Fruit fly (Drosophila melanogaster): ENCODE results near the gene stg.

stg gene

DNA sequence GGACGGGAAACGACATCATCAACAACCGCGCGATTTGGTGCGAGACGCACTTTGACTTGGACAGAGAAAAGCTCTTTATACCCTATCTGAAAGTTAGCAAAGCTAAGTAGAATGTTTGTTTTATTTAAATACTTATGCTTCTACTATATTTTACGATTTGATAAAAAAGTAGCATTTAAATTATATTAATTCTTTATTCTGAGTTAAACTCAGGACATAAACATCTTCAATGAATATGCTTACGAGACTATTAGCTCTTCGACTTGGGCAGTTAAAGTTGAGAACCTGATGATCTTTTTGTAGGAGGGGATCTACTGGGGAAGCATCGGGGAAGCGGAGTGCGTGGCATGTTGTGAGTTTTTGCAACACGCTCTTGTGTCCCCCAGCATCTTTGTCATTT lies 22.1 kb upstream of the stg start:
- no peak for TF ChIP-seq CG17801 (GFP tag; optimal IDR thresholded peaks at IDR 0.05; ENCODE audit: partially characterized antibody)

- TF ChIP-seq CG17801 (GFP tag; optimal IDR thresholded peaks at IDR 0.05; ENCODE audit: partially characterized antibody): no peak
Observed at dm6 chr3R:29277009-29277408, 21.4 kb upstream of the stg start.

DNA sequence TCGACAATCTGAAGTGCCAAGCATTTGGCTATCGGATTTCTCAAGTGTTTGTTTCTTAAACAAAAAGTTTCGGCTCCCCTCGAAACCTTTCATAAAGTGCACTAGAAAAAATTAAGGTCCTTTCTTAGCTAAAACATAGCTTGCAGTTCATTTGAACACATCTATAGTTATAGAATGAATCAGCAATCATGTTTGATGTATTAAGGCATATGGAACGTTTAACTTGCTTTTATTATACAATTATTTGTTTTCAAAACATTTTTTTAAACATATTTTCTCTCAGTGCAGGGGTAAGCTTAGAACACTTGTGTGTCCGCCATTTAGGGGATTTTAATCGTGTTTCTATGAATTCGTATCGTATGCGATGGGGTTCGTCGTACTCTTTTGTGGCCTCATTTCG lies 19.0 kb upstream of the stg start:
- no peak for TF ChIP-seq CG17801 (GFP tag; optimal IDR thresholded peaks at IDR 0.05; ENCODE audit: partially characterized antibody)

dm6 chr3R:29273029-29273428 lies 17.4 kb upstream of the stg start:
- TF ChIP-seq CG17801 (GFP tag; optimal IDR thresholded peaks at IDR 0.05; ENCODE audit: partially characterized antibody): no peak

DNA sequence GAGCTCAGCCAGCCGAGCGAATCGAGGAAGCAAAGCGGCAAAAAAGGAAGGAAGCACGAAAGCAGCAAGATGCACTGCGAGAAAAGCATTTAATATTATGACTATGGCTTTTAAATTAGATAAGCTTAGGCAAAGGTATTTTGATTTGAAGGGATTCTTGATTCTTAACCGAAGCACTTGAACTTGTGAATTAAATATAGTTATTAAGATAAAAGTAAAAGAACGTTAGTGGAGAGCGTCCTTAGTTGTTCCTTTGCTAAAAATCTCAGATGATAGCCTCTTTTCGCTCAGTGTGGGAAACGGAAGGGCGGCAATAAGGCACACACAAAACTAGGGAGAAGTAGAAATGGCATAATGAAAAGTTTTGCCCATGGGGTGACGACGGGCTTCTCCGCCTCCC lies 13.6 kb upstream of the stg start:
- TF ChIP-seq CG17801 (GFP tag; optimal IDR thresholded peaks at IDR 0.05; ENCODE audit: partially characterized antibody): no peak

DNA sequence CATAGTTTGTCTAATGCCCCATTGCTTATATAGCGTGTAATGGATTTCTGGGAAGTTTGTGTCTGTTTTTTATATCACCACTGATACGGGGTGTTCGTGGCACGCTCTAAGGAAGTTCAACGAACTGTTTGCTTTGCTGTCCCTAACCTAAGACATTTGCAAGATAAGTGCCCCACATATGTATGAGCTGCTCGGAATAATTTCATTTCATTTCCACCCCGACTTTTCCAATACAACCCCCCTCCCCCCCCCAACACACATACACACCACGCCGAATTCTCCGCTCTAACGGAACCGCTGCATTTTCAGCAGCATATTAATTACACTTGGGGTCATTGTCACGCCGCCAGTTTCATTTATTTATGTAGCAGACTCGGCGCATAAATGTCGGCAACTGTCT lies 12.5 kb upstream of the stg start:
- no peak for TF ChIP-seq CG17801 (GFP tag; optimal IDR thresholded peaks at IDR 0.05; ENCODE audit: partially characterized antibody)

DNA sequence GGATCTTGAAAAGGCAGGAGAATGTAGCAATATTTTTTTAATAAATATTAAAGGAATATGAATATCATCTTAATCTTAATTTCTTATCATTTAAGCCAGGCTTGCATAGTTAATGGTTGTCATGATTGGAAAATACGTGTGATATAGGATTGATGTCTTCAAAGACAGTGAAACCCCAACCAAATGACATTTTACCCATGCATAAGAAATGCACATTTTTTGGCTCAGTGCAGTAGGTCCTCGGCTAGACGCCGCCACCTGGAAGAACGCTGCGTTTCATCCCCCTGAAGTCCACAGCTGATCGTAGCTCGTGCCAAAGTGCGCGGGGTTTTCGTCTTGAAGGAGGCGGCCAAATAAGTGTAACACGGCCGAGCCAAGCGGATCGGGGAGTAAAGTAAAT lies 11.0 kb upstream of the stg start:
- TF ChIP-seq CG17801 (GFP tag; optimal IDR thresholded peaks at IDR 0.05; ENCODE audit: partially characterized antibody): no peak

- TF ChIP-seq CG17801 (GFP tag; optimal IDR thresholded peaks at IDR 0.05; ENCODE audit: partially characterized antibody): no peak
Observed at dm6 chr3R:29265075-29265474, 9.5 kb upstream of the stg start.

DNA sequence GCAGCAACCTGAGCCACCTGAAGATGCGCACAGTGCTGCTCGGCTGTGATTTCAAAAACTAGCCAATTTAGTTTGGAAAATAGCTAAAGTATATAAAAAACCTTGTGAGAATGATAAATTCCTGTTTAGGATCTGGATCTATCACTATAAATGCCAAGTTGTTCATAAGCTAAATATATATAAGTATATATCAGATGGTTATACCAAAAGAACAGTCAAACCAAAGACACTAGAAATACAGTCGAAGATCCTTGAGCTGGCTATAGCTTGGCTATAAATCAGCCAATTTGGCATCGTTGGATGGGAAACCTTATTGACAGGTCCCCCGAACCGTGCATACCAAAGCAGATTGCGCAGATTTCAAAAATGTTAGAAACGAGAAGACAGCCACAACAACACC lies 7.7 kb upstream of the stg start:
- TF ChIP-seq CG17801 (GFP tag; optimal IDR thresholded peaks at IDR 0.05; ENCODE audit: partially characterized antibody): no peak

DNA sequence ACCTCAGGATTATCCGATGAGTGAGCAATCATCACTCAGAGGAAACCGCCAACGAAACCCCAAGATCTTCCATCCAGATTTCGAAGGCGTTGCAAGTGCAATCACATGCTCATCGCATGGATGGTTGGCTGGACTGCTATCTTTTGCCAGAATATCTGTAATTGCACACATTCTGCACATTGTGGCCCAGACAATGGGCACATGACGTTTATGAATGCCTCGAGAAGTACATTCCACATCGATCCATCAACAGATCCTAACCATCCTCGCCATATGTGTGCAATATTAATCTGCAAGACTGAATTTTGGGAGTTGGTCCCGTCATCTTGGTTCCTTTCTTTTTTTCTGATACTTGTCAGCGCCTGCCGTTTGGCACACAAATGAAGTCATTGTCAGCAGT lies 6.9 kb upstream of the stg start:
- TF ChIP-seq CG17801 (GFP tag; optimal IDR thresholded peaks at IDR 0.05; ENCODE audit: partially characterized antibody): no peak

DNA sequence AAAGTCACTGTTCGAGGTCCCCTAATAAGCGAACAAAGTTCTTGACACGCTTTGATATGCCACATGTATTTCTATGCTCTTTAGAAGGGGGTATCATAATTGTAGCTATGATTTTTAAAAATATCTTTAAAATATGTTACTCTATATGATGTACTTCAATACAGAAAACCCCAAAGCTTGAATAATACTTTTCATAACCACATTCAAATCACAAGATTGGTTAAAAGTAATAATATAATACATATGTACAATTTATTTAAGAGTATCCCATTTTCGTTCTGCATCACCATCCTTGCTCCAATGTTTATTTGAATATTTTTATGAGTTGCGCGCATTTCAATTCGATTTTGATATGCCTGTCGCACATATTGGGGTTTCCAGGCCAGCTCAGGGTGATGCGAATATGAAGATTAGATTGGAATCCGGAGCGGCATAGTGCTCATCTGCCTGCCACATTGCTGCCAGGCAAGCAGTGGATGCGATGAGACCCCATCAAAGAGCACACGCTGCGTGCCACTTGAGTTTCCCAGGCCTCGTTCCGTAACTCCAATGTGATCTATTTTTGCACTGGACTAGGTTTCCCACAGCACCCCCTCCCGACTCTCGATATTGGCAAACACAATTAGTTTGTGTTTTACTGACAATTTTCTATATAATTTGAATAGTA lies 4.0 kb upstream of the stg start:
- TF ChIP-seq CG17801 (GFP tag; optimal IDR thresholded peaks at IDR 0.05; ENCODE audit: partially characterized antibody): no peak

DNA sequence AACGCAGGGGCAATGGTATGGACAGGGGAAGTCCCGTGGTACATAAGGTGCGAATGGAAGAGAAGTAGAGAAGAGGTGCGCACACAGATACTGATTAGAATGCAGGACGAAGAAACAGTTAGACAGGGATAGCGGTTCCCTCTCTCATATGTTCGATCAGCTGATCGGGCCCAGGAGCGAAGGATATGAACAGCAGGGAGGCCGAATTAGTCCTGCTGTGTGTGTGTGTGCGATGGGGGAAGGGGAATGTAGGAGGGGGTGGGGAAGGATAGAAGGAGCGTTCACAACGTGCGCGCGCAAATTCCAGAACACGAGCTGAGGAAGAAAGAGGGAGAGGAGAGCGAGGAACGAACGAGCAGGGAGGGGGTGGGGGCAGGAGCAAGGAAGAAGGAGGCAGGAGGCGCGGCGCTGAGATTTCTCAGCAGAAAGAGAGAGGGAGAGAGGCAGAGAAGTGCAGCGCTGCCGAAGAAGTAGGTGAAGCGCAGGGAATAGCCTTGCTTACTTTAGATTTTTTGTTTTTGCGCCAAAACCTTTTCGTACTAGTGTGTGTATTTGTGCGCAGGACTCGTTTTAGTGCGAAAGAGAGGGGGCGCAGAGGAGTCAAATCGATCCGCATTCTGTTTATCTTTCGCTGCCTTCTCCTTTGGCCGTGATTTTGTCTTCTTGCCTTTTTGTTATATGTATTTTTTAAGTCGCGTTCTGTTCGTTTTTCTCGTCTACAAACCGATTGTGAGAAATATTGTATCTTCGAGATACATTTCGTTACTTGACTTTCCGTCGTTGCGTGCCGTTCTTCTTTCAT lies 2.5 kb upstream of the stg start:
- TF ChIP-seq CG17801 (GFP tag; optimal IDR thresholded peaks at IDR 0.05; ENCODE audit: partially characterized antibody): no peak

DNA sequence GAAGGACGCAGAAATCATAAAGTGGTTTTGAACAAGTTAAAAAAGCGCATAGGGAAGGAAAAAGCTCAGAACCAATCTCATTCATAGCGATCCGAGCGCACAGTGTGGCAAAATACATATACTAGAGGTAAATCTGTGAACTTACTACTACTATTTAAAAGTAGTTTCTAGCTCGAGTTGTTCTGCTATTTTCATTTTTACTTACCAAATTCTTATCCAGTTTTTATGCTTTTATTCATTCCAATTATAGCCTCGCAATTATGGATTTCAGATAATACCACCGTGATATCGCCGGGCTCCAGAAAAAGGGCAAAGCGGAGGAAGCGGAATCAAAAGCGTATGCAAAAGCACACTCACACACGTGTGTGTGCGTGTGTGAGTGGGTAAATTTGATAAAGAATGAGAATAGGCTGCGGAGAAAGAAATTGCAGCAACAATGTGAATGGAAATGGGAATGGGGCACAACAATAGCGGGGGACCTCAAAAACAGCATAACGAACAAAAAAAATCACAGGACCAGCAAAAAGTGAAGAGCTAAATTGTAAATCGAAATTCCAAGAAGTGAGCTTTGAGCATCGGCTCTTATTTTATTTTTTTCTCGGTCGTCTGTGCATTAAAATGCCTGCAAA lies 1.3 kb upstream of the stg start:
- TF ChIP-seq CG17801 (GFP tag; optimal IDR thresholded peaks at IDR 0.05; ENCODE audit: partially characterized antibody): no peak

DNA sequence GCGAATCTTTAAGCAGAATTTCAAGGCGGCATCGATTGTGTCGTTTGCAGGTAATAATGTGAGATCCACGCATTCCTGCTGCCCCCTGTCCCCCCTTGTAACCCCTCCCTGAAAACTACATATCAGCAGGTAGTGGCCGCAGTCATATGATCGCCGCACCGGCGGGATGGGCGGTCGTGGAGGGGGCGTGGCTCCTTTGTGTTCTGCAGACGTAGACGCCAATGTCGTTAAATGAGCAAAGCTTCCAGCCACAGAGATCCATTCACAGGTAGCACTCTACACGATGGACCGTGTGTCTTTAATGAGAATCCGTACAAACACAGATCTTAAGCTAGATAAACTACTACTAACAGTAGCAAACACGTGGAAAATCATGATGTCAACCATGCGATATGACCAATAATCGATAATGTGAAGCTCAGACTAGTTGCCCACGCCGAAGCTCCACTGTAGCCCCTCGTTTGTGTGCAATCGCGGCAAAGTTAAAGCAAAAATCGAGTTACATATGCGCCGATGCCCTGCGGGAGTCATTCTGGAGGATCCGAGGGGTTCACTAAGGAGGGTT lies 445 bp upstream of the stg start, which contains the start of gene CG45544:
TSS of gene CG45544 (plus strand) at position 523 of the 565 bp plus-strand sequence.
- TF ChIP-seq CG17801 (GFP tag; optimal IDR thresholded peaks at IDR 0.05; ENCODE audit: partially characterized antibody): peak; percentile 80

- peak; percentile 44 for TF ChIP-seq CG17801 (GFP tag; optimal IDR thresholded peaks at IDR 0.05; ENCODE audit: partially characterized antibody)
Observed at dm6 chr3R:29254383-29254782, 1.2 kb downstream of the stg start.

DNA sequence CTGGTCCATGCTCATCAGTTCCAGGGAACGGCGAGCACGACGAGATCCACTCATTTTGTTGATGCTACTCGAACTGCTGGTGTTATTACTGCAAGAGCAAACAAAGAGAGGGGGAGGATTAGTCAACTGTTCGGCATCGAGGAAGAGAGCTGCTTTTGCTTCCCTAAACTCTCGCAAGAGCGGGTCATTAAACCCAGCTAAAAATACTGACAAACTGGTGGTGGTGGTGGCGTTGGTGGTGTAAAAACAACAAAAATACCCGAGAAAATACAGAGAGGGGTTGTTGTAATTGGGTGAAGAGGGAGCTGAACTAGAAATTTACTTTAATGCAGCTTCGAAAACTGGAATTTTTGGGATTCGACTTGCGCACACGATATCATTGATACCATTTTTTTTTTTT lies 1.7 kb downstream of the stg start:
- TF ChIP-seq CG17801 (GFP tag; optimal IDR thresholded peaks at IDR 0.05; ENCODE audit: partially characterized antibody): no peak
